Fruit fly (Drosophila melanogaster): ENCODE data around the gene hng3.

hng3 gene

dm6 chr3L:721026-721425 is 34.3 kb downstream of the hng3 start (continued):
- TF ChIP-seq Meics (GFP tag; optimal IDR thresholded peaks at IDR 0.05) (no peak), CG9797 (GFP tag; optimal IDR thresholded peaks at IDR 0.05) (no peak), CG7928 (GFP tag; optimal IDR thresholded peaks at IDR 0.05) (no peak), zfh1 (GFP tag; IDR thresholded peaks at IDR 0.05) (peak; percentile 49; the same call in 2 of the 3 replicates), Camta (GFP tag; optimal IDR thresholded peaks at IDR 0.05) (peak; percentile 45), CG17829 (tag; optimal IDR thresholded peaks at IDR 0.05) (peak; percentile 19), CG4617 (GFP tag; optimal IDR thresholded peaks at IDR 0.05; ENCODE audit: borderline replicate concordance) (no peak), Rfx (GFP tag; IDR thresholded peaks at IDR 0.05) (no peak), Blimp-1 (GFP tag; optimal IDR thresholded peaks at IDR 0.05) (peak; percentile 36), CG3163 (GFP tag; optimal IDR thresholded peaks at IDR 0.05) (no peak), CG6254 (GFP tag; optimal IDR thresholded peaks at IDR 0.05) (no peak), MBD-R2 (GFP tag; IDR thresholded peaks at IDR 0.05) (no peak), unpg (GFP tag; optimal IDR thresholded peaks at IDR 0.05) (peak; percentile 61), croc (GFP tag; conservative IDR thresholded peaks at IDR 0.05) (peak; percentile 35; the same call in 1 of the 3 replicates), Mrtf (GFP tag; IDR thresholded peaks at IDR 0.05) (no peak), ttk (GFP tag; IDR thresholded peaks at IDR 0.05) (peak; percentile 48), CG17359 (tag; optimal IDR thresholded peaks at IDR 0.05) (no peak), rib (GFP tag; IDR thresholded peaks at IDR 0.05) (no peak), otp (GFP tag; IDR thresholded peaks at IDR 0.05) (0 out of 3 replicates have a peak, but pooled peaks have one; percentile 34), gro (GFP tag; optimal IDR thresholded peaks at IDR 0.05) (no peak), CG4820 (GFP tag; optimal IDR thresholded peaks at IDR 0.05) (no peak), CG12942 (GFP tag; optimal IDR thresholded peaks at IDR 0.05) (no peak), ac (GFP tag; optimal IDR thresholded peaks at IDR 0.05) (no peak), CG10462 (GFP tag; optimal IDR thresholded peaks at IDR 0.05) (no peak), Nf-YC (tag; optimal IDR thresholded peaks at IDR 0.05) (no peak), Sox102F (GFP tag; optimal IDR thresholded peaks at IDR 0.05) (no peak), nmo (GFP tag; optimal IDR thresholded peaks at IDR 0.05) (peak; percentile 38), sens-2 (GFP tag; IDR thresholded peaks at IDR 0.05) (no peak), Kr (GFP tag; optimal IDR thresholded peaks at IDR 0.05) (no peak), CG9609 (GFP tag; optimal IDR thresholded peaks at IDR 0.05) (no peak), CG12391 (tag; optimal IDR thresholded peaks at IDR 0.05) (peak; percentile 15), dan (GFP tag; IDR thresholded peaks at IDR 0.05) (no peak), Fer1 (GFP tag; optimal IDR thresholded peaks at IDR 0.05) (no peak), CG10979 (tag; optimal IDR thresholded peaks at IDR 0.05) (peak; percentile 61), Bdp1 (GFP tag; optimal IDR thresholded peaks at IDR 0.05) (no peak), gt (GFP tag; IDR thresholded peaks at IDR 0.05) (no peak), kni (GFP tag; optimal IDR thresholded peaks at IDR 0.05) (no peak), CG15479 (GFP tag; optimal IDR thresholded peaks at IDR 0.05) (no peak), stwl (tag; optimal IDR thresholded peaks at IDR 0.05) (no peak), pita (GFP tag; optimal IDR thresholded peaks at IDR 0.05) (no peak), CG17186 (GFP tag; optimal IDR thresholded peaks at IDR 0.05) (no peak), CG16813 (GFP tag; IDR thresholded peaks at IDR 0.05; ENCODE audit: partially characterized antibody) (no peak), CG11560 (tag; IDR thresholded peaks at IDR 0.05) (no peak)

All from whole organism, embryonic.